Worm (Caenorhabditis elegans): ENCODE results near the gene dhps-1.
A peak's percentile ranks its signal among the peaks of the same experiment; 100 is the strongest.

The dhps-1 gene

DNA sequence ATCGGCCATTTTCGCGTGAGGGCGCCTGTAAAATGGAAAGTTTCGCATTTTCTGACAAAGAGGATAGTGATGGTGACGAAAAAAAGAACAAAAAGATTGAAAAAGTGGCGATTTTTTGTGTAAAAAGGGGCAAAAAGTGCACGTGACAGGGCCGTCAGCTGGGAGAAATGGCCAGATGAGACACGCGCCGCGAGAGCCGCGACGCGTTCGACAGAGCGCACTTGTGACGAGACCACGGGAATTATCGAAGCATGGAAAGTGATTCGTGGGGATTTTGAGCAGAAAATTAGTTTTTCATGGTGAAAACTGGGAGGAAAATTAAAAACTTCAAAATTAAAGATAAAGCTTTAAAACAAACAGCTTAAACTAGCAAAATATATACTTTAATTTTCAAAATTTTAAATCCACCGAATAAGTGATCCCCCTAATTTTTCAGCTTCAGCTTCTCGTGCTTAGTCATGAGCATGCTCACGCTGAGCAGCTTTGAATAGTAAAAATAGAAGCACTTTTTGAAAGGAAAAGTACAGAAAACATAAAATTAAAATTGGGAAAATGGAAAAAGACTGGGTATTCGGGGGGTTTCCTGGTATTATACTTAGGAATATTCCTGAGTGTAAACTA is 25.2 kb upstream of the dhps-1 start, which contains the start of gene W03C9.5 (continued):
- TF ChIP-seq nhr-77 (tag; optimal IDR thresholded peaks at IDR 0.05) (peak; percentile 27), unc-39 (tag; optimal IDR thresholded peaks at IDR 0.05) (no peak)

DNA sequence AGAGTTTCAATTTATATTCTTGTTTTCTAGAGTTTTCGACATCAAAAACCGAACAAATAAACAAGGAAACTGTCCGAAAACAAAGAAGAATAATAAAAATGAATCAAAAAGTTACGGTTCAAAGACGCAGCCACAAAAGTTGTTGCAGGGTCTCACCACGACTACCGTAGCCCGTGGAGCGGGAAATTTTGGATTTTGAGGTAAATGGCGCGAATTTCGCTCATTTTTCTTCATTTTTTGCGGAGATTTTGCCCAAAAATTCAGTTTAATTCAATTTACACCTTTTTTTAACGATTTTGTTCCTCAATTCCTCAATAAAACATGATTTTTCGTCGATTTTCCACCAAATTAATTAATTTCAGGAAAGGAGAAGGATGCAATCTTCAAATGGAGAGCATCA is 24.5 kb upstream of the dhps-1 start, which contains the start of gene mex-1:
Gene mex-1, plus strand, starts transcription at position 363 of the 400 bp plus-strand sequence.
- TF ChIP-seq pha-4 (tag; optimal IDR thresholded peaks at IDR 0.05) (no peak), lin-39 (tag; optimal IDR thresholded peaks at IDR 0.05) (no peak), nhr-28 (tag; optimal IDR thresholded peaks at IDR 0.05) (no peak), fos-1 (tag; optimal IDR thresholded peaks at IDR 0.05) (no peak), egl-27 (tag; optimal IDR thresholded peaks at IDR 0.05) (no peak), ceh-82 (tag; optimal IDR thresholded peaks at IDR 0.05) (no peak), elt-3 (tag; optimal IDR thresholded peaks at IDR 0.05) (no peak), mml-1 (tag; optimal IDR thresholded peaks at IDR 0.05) (no peak), R02D3.7 (tag; optimal IDR thresholded peaks at IDR 0.05) (no peak), nhr-76 (tag; optimal IDR thresholded peaks at IDR 0.05) (no peak), ceh-28 (tag; optimal IDR thresholded peaks at IDR 0.05) (no peak), nhr-11 (tag; optimal IDR thresholded peaks at IDR 0.05) (no peak), nhr-237 (tag; optimal IDR thresholded peaks at IDR 0.05) (no peak), snpc-4 (tag; optimal IDR thresholded peaks at IDR 0.05) (no peak), ztf-11 (tag; optimal IDR thresholded peaks at IDR 0.05) (no peak)

ce11 chrII:11969033-11969432 is 23.8 kb upstream of the dhps-1 start:
- TF ChIP-seq nhr-43 (tag; optimal IDR thresholded peaks at IDR 0.05; ENCODE audit: poor library complexity, severe bottlenecking) (no peak), egl-5 (tag; optimal IDR thresholded peaks at IDR 0.05) (no peak), ceh-9 (tag; optimal IDR thresholded peaks at IDR 0.05) (no peak)

ce11 chrII:11971009-11971636 is 21.7 kb upstream of the dhps-1 start:
- TF ChIP-seq nhr-76 (tag; optimal IDR thresholded peaks at IDR 0.05) (no peak), nfya-1 (tag; optimal IDR thresholded peaks at IDR 0.05; ENCODE audit: insufficient read depth) (peak; percentile 70), fos-1 (tag; optimal IDR thresholded peaks at IDR 0.05) (no peak)

ce11 chrII:11972266-11972665 is 20.5 kb upstream of the dhps-1 start:
- TF ChIP-seq nhr-67 (tag; optimal IDR thresholded peaks at IDR 0.05) (no peak), unc-39 (tag; optimal IDR thresholded peaks at IDR 0.05) (no peak), nfya-1 (tag; optimal IDR thresholded peaks at IDR 0.05; ENCODE audit: insufficient read depth) (no peak), lsy-12 (tag; optimal IDR thresholded peaks at IDR 0.05) (no peak)

DNA sequence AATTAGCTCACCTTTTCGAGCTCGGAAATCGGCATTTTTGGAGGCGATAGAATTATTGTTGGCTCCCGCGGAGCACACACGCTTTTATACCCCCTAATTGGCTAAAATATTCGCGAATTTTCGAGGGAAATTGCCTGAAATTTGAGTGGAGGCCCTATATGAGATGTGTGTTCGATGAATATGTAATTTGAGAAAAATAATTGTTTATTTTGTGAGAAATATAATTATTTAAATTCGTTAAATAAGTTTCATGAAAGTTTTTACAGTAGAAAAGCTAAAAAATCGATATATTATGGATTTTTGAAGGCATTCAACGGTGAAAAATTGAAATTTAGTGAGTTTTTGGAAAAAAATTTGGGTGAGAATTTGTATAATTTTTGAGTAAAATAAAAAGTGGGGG is 19.2 kb upstream of the dhps-1 start, which contains the start of gene acbp-6:
Gene acbp-6, minus strand, starts transcription at position 101 of the 400 bp plus-strand sequence.
- TF ChIP-seq lin-15B (tag; optimal IDR thresholded peaks at IDR 0.05) (no peak), ztf-4 (tag; optimal IDR thresholded peaks at IDR 0.05) (no peak), jun-1 (tag; optimal IDR thresholded peaks at IDR 0.05) (no peak), nhr-67 (tag; optimal IDR thresholded peaks at IDR 0.05) (no peak), mdl-1 (tag; optimal IDR thresholded peaks at IDR 0.05) (no peak), pqm-1 (tag; optimal IDR thresholded peaks at IDR 0.05) (no peak), elt-2 (tag; optimal IDR thresholded peaks at IDR 0.05) (no peak), fkh-2 (tag; optimal IDR thresholded peaks at IDR 0.05) (no peak), eor-1 (tag; optimal IDR thresholded peaks at IDR 0.05) (no peak), snpc-4 (tag; optimal IDR thresholded peaks at IDR 0.05) (no peak), egl-27 (tag; optimal IDR thresholded peaks at IDR 0.05) (no peak), hmg-11 (tag; optimal IDR thresholded peaks at IDR 0.05) (no peak), nhr-25 (tag; optimal IDR thresholded peaks at IDR 0.05) (no peak), fkh-10 (GFP tag; optimal IDR thresholded peaks at IDR 0.05) (no peak), lsy-12 (tag; optimal IDR thresholded peaks at IDR 0.05) (no peak), ceh-16 (tag; optimal IDR thresholded peaks at IDR 0.05) (no peak)

Measured in whole organism, L3 larva.